Worm (Caenorhabditis elegans): ENCODE measurements around the gene nhr-11.

- no peak for TF ChIP-seq F13C5.2 (tag; optimal IDR thresholded peaks at IDR 0.05)
- TF ChIP-seq ama-1 (optimal IDR thresholded peaks at IDR 0.05), result no peak
- no peak for TF ChIP-seq flt-1 (GFP tag; IDR thresholded peaks at IDR 0.05)
These were observed 34.5 kb downstream of the nhr-11 start, which contains the start of the genes C01F6.14 and fem-3 for ce11 chrIV:9104071-9105016.

Measured in whole organism, early embryonic.